Worm (Caenorhabditis elegans) whole organism, mixed stage, embryonic: ENCODE results near the gene hipr-1.

Source experiments
- M03D4.4 ChIP-seq: sonication (generic microtip); optimal IDR thresholded peaks from 2 replicates; lab custom pipeline; 2017; ENCODE audit warnings: mild to moderate bottlenecking, missing genetic modification characterization, missing compliant biosample characterization
- blmp-1 ChIP-seq: fragments of 150-350 bp; optimal IDR thresholded peaks from 2 replicates; lab custom pipeline; 2014; ENCODE audit warnings: missing biosample characterization, missing genetic modification characterization
- ceh-43 ChIP-seq: fragments of 200-800 bp; sonication (Bioruptor generic); optimal IDR thresholded peaks from 2 replicates; lab custom pipeline; 2018; ENCODE audit warnings: mild to moderate bottlenecking, missing genetic modification characterization, moderate library complexity, missing compliant biosample characterization
- ceh-83 ChIP-seq: fragments of 200-800 bp; sonication (Bioruptor generic); optimal IDR thresholded peaks from 2 replicates; lab custom pipeline; 2018; ENCODE audit warnings: mild to moderate bottlenecking, missing genetic modification characterization, missing compliant biosample characterization
- ces-1 ChIP-seq: fragments of 150-350 bp; optimal IDR thresholded peaks from 2 replicates; lab custom pipeline; 2014; ENCODE audit warnings: missing biosample characterization, missing genetic modification reagents, missing genetic modification characterization
- cnd-1 ChIP-seq: fragments of 200-800 bp; sonication (Bioruptor generic); optimal IDR thresholded peaks from 2 replicates; lab custom pipeline; 2018; ENCODE audit warnings: mild to moderate bottlenecking, missing genetic modification characterization, missing compliant biosample characterization
- drap-1 ChIP-seq: fragments of 200-800 bp; sonication (Bioruptor generic); optimal IDR thresholded peaks from 3 replicates; lab custom pipeline; 2018; ENCODE audit warnings: mild to moderate bottlenecking, missing genetic modification characterization, missing compliant biosample characterization
- elt-1 ChIP-seq: sonication (generic microtip); optimal IDR thresholded peaks from 2 replicates; lab custom pipeline; 2017; ENCODE audit warnings: missing genetic modification characterization, mild to moderate bottlenecking, missing compliant biosample characterization, antibody characterized with exemption, moderate library complexity, borderline replicate concordance; ENCODE audit not compliant: insufficient read depth
- elt-3 ChIP-seq: fragments of 150-350 bp; optimal IDR thresholded peaks from 2 replicates; lab custom pipeline; 2014; ENCODE audit warnings: missing biosample characterization, missing genetic modification characterization
- ham-2 ChIP-seq: fragments of 200-800 bp; sonication (Bioruptor generic); optimal IDR thresholded peaks from 2 replicates; lab custom pipeline; 2018; ENCODE audit warnings: mild to moderate bottlenecking, missing genetic modification characterization, missing compliant biosample characterization
- hlh-1 ChIP-seq: fragments of 150-350 bp; optimal IDR thresholded peaks from 2 replicates; lab custom pipeline; 2014; ENCODE audit warnings: missing biosample characterization, missing genetic modification reagents, missing genetic modification characterization
- lin-13 ChIP-seq: fragments of 150-350 bp; optimal IDR thresholded peaks from 2 replicates; lab custom pipeline; 2014; ENCODE audit warnings: missing biosample characterization, missing genetic modification characterization
- lin-32 ChIP-seq: fragments of 200-800 bp; sonication (Bioruptor generic); optimal IDR thresholded peaks from 2 replicates; lab custom pipeline; 2018; ENCODE audit warnings: mild to moderate bottlenecking, missing genetic modification characterization, missing compliant biosample characterization
- lsy-2 ChIP-seq: fragments of 150-350 bp; optimal IDR thresholded peaks from 2 replicates; lab custom pipeline; 2014; ENCODE audit warnings: missing biosample characterization, missing genetic modification characterization
- mep-1 ChIP-seq: fragments of 150-350 bp; optimal IDR thresholded peaks from 2 replicates; lab custom pipeline; 2017; ENCODE audit warnings: missing biosample characterization, missing genetic modification reagents, missing genetic modification characterization, inconsistent platforms
- mls-2 ChIP-seq: sonication (generic microtip); optimal IDR thresholded peaks from 2 replicates; lab custom pipeline; 2016; ENCODE audit warnings: mild to moderate bottlenecking, missing genetic modification characterization, moderate library complexity, missing compliant biosample characterization
- nhr-12 ChIP-seq: fragments of 150-350 bp; optimal IDR thresholded peaks from 2 replicates; lab custom pipeline; 2014; ENCODE audit warnings: missing biosample characterization, missing genetic modification characterization
- nhr-2 ChIP-seq: fragments of 150-350 bp; optimal IDR thresholded peaks from 2 replicates; lab custom pipeline; 2014; ENCODE audit warnings: missing biosample characterization, missing genetic modification characterization
- nhr-237 ChIP-seq: fragments of 150-350 bp; optimal IDR thresholded peaks from 2 replicates; lab custom pipeline; 2014; ENCODE audit warnings: missing biosample characterization, missing genetic modification characterization
- nhr-28 ChIP-seq: fragments of 150-350 bp; optimal IDR thresholded peaks from 2 replicates; lab custom pipeline; 2014; ENCODE audit warnings: missing biosample characterization, missing genetic modification characterization
- nhr-76 ChIP-seq: sonication (generic microtip); optimal IDR thresholded peaks from 2 replicates; lab custom pipeline; 2017; ENCODE audit warnings: missing biosample characterization, missing genetic modification characterization
- pha-4 ChIP-seq: fragments of 150-350 bp; optimal IDR thresholded peaks from 2 replicates; lab custom pipeline; 2018; ENCODE audit warnings: missing biosample characterization, missing genetic modification reagents, missing genetic modification characterization
- sem-2 ChIP-seq: fragments of 200-800 bp; sonication (Bioruptor generic); optimal IDR thresholded peaks from 2 replicates; lab custom pipeline; 2018; ENCODE audit warnings: mild to moderate bottlenecking, missing genetic modification characterization, missing compliant biosample characterization
- snpc-4 ChIP-seq: fragments of 150-350 bp; optimal IDR thresholded peaks from 2 replicates; lab custom pipeline; 2014; ENCODE audit warnings: missing biosample characterization, missing genetic modification characterization
- sptf-1 ChIP-seq: sonication (generic microtip); optimal IDR thresholded peaks from 2 replicates; lab custom pipeline; 2017; ENCODE audit warnings: mild to moderate bottlenecking, missing genetic modification characterization, moderate library complexity, missing compliant biosample characterization
- tbx-8 ChIP-seq: fragments of 200-800 bp; sonication (Bioruptor generic); optimal IDR thresholded peaks from 2 replicates; lab custom pipeline; 2018; ENCODE audit warnings: mild to moderate bottlenecking, missing genetic modification characterization, moderate library complexity, missing compliant biosample characterization
- unc-120 ChIP-seq: sonication (generic microtip); optimal IDR thresholded peaks from 2 replicates; lab custom pipeline; 2017; ENCODE audit warnings: missing genetic modification characterization, missing compliant biosample characterization; ENCODE audit not compliant: poor library complexity, severe bottlenecking
- unc-39 ChIP-seq: fragments of 150-350 bp; optimal IDR thresholded peaks from 2 replicates; lab custom pipeline; 2014; ENCODE audit warnings: missing biosample characterization, missing genetic modification characterization
- zip-8 ChIP-seq: fragments of 150-350 bp; optimal IDR thresholded peaks from 2 replicates; lab custom pipeline; 2014; ENCODE audit warnings: missing biosample characterization, missing genetic modification characterization
- ztf-11 ChIP-seq: fragments of 150-350 bp; optimal IDR thresholded peaks from 2 replicates; lab custom pipeline; 2014; ENCODE audit warnings: missing biosample characterization, missing genetic modification characterization

Gene hipr-1

DNA sequence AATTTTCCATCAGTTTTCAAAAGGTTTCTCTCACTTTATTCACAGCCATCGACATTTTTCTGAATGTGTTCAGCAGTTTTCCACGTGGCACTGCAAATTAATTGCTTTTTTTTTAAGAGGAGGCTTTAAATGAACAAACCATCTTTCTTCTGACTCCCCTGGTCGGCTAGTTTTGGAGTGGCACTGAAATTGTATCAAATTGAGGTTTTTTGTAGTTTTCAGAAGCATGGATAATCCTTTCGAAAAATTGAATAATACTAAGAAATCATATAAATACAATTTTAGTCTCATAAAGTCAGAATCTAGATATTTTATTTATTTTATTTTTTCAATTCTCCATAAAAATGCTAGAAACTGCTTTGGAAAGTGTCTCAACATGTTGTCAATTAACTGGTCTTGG is 15.2 kb upstream of the hipr-1 start, which contains the start of gene B0303.16:
B0303.16 (plus strand) TSS at position 301 of the 400 bp plus-strand sequence.
- no peak for TF ChIP-seq nhr-2 (tag; lab: Kevin White, UChicago)

ce11 chrIII:8709735-8710134 is 10.3 kb upstream of the hipr-1 start:
- TF ChIP-seq hlh-1 (tag; lab: Kevin White, UChicago) (no peak), ces-1 (GFP tag; lab: Kevin White, UChicago) (no peak), nhr-237 (tag; lab: Kevin White, UChicago) (no peak), drap-1 (GFP tag; lab: Kevin White, UChicago) (no peak), lin-13 (tag; lab: Kevin White, UChicago) (no peak), nhr-2 (tag; lab: Kevin White, UChicago) (no peak), snpc-4 (tag; lab: Kevin White, UChicago) (no peak), nhr-28 (tag; lab: Kevin White, UChicago) (no peak), elt-3 (tag; lab: Kevin White, UChicago) (no peak), ztf-11 (tag; lab: Kevin White, UChicago) (no peak), M03D4.4 (tag; lab: Kevin White, UChicago) (no peak)

ce11 chrIII:8710310-8710709 is 9.7 kb upstream of the hipr-1 start, which contains the start of gene B0303.11:
TSS of gene B0303.11 (minus strand) at chrIII:8710410.
- TF ChIP-seq zip-8: no peak
- no peak for TF ChIP-seq elt-1 (tag; lab: Kevin White, UChicago)
- TF ChIP-seq sptf-1: no peak
- no peak for TF ChIP-seq nhr-28 (tag; lab: Kevin White, UChicago)
- TF ChIP-seq unc-120 (tag; lab: Kevin White, UChicago): no peak
- no peak for TF ChIP-seq pha-4 (tag; lab: Kevin White, UChicago)
- TF ChIP-seq ces-1 (GFP tag; lab: Kevin White, UChicago): no peak
- TF ChIP-seq mep-1 (tag; lab: Kevin White, UChicago): no peak
- no peak for TF ChIP-seq blmp-1 (tag; lab: Kevin White, UChicago)
- no peak for TF ChIP-seq tbx-8 (GFP tag; lab: Kevin White, UChicago)
- TF ChIP-seq ceh-83 (GFP tag; lab: Kevin White, UChicago): no peak
- no peak for TF ChIP-seq hlh-1 (tag; lab: Kevin White, UChicago)
- no peak for TF ChIP-seq ham-2 (GFP tag; lab: Kevin White, UChicago)
- no peak for TF ChIP-seq ceh-43 (GFP tag; lab: Kevin White, UChicago)
- no peak for TF ChIP-seq snpc-4 (tag; lab: Kevin White, UChicago)
- no peak for TF ChIP-seq ztf-11 (tag; lab: Kevin White, UChicago)
- TF ChIP-seq M03D4.4 (tag; lab: Kevin White, UChicago): no peak
- no peak for TF ChIP-seq sem-2 (GFP tag; lab: Kevin White, UChicago)
- no peak for TF ChIP-seq cnd-1

DNA sequence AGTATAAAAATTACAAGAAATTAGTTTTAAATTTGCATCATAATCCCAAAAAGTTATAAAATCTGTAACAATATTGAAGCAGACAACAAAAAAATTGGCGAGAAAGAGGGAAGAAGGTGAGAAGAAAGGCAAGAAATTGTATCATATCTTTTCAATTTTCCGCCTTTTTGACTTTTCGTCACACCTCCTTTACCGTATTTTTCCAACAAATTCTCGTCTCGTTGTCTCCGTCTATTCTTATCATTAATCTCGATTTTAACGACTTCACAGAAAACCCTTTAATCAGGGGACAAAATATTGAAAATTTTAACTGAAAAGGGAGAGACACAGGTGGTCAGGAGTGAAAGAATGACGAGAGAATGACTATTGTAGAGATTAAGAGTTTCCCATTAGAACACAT is 7.0 kb upstream of the hipr-1 start:
- no peak for TF ChIP-seq nhr-237 (tag; lab: Kevin White, UChicago)
- TF ChIP-seq hlh-1 (tag; lab: Kevin White, UChicago): no peak
- TF ChIP-seq nhr-2 (tag; lab: Kevin White, UChicago): no peak
- no peak for TF ChIP-seq zip-8
- no peak for TF ChIP-seq cnd-1
- TF ChIP-seq blmp-1 (tag; lab: Kevin White, UChicago): no peak
- TF ChIP-seq snpc-4 (tag; lab: Kevin White, UChicago): no peak
- TF ChIP-seq mls-2 (tag; lab: Kevin White, UChicago): no peak
- TF ChIP-seq tbx-8 (GFP tag; lab: Kevin White, UChicago): no peak
- no peak for TF ChIP-seq unc-120 (tag; lab: Kevin White, UChicago)
- TF ChIP-seq lsy-2 (tag; lab: Kevin White, UChicago): no peak
- TF ChIP-seq elt-1 (tag; lab: Kevin White, UChicago): no peak
- TF ChIP-seq ceh-83 (GFP tag; lab: Kevin White, UChicago): no peak
- no peak for TF ChIP-seq sem-2 (GFP tag; lab: Kevin White, UChicago)
- TF ChIP-seq ztf-11 (tag; lab: Kevin White, UChicago): no peak
- no peak for TF ChIP-seq ham-2 (GFP tag; lab: Kevin White, UChicago)

ce11 chrIII:8716084-8716483 is 3.9 kb upstream of the hipr-1 start, which contains the start of gene B0303.14:
TSS of gene B0303.14 (minus strand) at chrIII:8716184.
- TF ChIP-seq nhr-237 (tag; lab: Kevin White, UChicago) (no peak), mls-2 (tag; lab: Kevin White, UChicago) (no peak), sptf-1 (no peak), cnd-1 (no peak), nhr-76 (tag; lab: Kevin White, UChicago) (no peak), lin-32 (GFP tag; lab: Kevin White, UChicago) (no peak), unc-39 (tag; lab: Kevin White, UChicago) (no peak), nhr-28 (tag; lab: Kevin White, UChicago) (no peak), sem-2 (GFP tag; lab: Kevin White, UChicago) (no peak), nhr-12 (tag; lab: Kevin White, UChicago) (no peak), ham-2 (GFP tag; lab: Kevin White, UChicago) (no peak), pha-4 (tag; lab: Kevin White, UChicago) (no peak)
